Fruit fly (Drosophila melanogaster): ENCODE measurements around the gene hay.

Gene hay

DNA sequence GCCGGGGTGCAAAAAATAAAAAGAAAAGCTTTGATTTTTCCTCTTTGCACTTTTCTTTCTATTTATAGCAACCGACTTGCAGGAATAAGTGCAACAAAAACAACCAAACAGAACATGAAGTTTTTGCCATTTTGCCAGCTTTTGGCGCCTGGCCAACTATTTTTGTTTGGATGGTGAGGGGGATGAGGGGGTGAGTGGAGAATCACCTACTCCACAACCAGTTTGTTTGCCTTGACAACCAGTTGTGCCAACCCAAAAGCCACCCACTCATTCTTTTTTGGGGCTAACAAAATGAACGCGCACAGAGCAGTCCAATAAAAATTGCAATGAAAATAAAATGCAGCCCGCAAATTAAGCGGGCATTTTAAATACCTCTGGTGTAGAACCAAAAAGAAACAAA, 26.4 kb downstream of the hay start:
- no peak for TF ChIP-seq Clk (GFP tag; optimal IDR thresholded peaks at IDR 0.05)
- no peak for TF ChIP-seq tj (GFP tag; optimal IDR thresholded peaks at IDR 0.05)
- TF ChIP-seq CG7045 (GFP tag; optimal IDR thresholded peaks at IDR 0.05), result no peak
- TF ChIP-seq CG7101 (tag; optimal IDR thresholded peaks at IDR 0.05), result no peak

dm6 chr3L:10658362-10659127, 27.7 kb downstream of the hay start:
- TF ChIP-seq Mnt (GFP tag; optimal IDR thresholded peaks at IDR 0.05) (no peak), cic (GFP tag; optimal IDR thresholded peaks at IDR 0.05) (no peak), CG5204 (GFP tag; optimal IDR thresholded peaks at IDR 0.05) (no peak), CG11617 (GFP tag; optimal IDR thresholded peaks at IDR 0.05) (no peak), CG33017 (tag; optimal IDR thresholded peaks at IDR 0.05) (no peak), Hr96 (GFP tag; optimal IDR thresholded peaks at IDR 0.05) (no peak), CG12768 (GFP tag; optimal IDR thresholded peaks at IDR 0.05) (no peak), toe (GFP tag; optimal IDR thresholded peaks at IDR 0.05) (no peak), CG14711 (tag; optimal IDR thresholded peaks at IDR 0.05) (no peak)

DNA sequence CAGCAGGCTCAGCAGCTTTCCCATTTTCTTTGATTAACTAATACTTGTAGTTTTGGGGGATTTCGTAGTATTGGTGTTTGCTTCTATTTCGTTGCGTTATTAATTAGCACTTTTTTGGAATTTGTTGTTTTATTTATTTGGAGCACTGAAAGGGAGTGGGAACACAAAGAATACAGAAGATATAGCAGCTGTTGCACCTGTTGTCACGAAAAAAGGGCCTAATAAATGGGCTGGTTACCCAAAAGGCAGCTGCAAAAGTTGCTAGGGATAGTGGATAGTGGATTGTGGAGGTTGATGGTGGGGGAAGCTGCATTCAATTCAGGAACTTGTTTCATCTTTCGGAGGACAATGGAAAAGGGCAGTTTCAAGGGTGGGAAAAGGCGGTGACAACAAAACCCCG, 28.6 kb downstream of the hay start:
- no peak for TF ChIP-seq toe (GFP tag; optimal IDR thresholded peaks at IDR 0.05)
- no peak for TF ChIP-seq Clk (GFP tag; optimal IDR thresholded peaks at IDR 0.05)
- no peak for TF ChIP-seq CG33017 (tag; optimal IDR thresholded peaks at IDR 0.05)
- no peak for TF ChIP-seq CG7045 (GFP tag; optimal IDR thresholded peaks at IDR 0.05)
- no peak for TF ChIP-seq CG5204 (GFP tag; optimal IDR thresholded peaks at IDR 0.05)
- no peak for TF ChIP-seq CG12768 (GFP tag; optimal IDR thresholded peaks at IDR 0.05)
- TF ChIP-seq cic (GFP tag; optimal IDR thresholded peaks at IDR 0.05), result no peak
- TF ChIP-seq bab1 (GFP tag; optimal IDR thresholded peaks at IDR 0.05), result no peak
- TF ChIP-seq CG11617 (GFP tag; optimal IDR thresholded peaks at IDR 0.05), result no peak
- no peak for TF ChIP-seq tj (GFP tag; optimal IDR thresholded peaks at IDR 0.05)
- TF ChIP-seq CG1620 (GFP tag; optimal IDR thresholded peaks at IDR 0.05), result no peak
- no peak for TF ChIP-seq Crg-1 (GFP tag; optimal IDR thresholded peaks at IDR 0.05)
- TF ChIP-seq Hr96 (GFP tag; optimal IDR thresholded peaks at IDR 0.05), result no peak
- no peak for TF ChIP-seq CG7101 (tag; optimal IDR thresholded peaks at IDR 0.05)
- no peak for TF ChIP-seq ovo (GFP tag; optimal IDR thresholded peaks at IDR 0.05)
- TF ChIP-seq cnc (optimal IDR thresholded peaks at IDR 0.05), result no peak
- no peak for TF ChIP-seq Mnt (GFP tag; optimal IDR thresholded peaks at IDR 0.05)
- no peak for TF ChIP-seq kay (GFP tag; ENCODE audit: borderline replicate concordance)
- TF ChIP-seq CG14711 (tag; optimal IDR thresholded peaks at IDR 0.05), result no peak
- TF ChIP-seq pad (GFP tag; optimal IDR thresholded peaks at IDR 0.05), result no peak

DNA sequence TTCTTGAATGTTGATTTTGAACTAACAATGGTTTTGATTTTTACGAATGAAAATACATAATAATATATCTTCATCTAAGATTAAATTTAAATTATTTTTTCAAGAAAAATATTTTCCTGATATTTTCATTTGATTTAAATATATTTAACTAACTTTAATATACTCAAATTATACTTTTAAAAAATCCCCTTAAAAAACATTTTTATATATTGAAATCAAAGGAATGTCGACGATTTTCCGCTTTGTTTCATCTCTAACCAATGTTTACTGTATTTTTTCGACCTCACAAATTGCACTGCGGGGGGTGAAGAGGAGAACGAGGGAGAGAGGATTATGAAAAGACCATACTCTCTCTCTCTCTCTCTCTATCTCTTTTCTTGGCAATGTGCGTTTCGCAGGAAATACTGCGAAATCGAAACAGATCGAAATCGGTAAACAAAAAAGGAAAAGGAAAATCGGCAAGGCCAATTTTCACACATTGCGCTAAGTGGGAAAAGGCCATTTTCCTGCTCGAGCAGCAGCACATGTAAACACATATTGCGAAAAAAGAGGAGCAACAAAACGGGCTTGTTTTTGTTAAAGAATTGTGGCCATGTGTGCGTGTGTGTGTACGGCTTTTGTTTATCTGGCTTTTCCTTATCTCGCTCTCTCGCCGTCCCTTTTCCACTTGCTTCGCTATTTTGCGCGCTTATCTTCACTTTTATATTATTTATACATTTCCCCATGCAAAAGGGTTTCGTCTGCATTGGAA, 29.3 kb downstream of the hay start:
- TF ChIP-seq kay (GFP tag; ENCODE audit: borderline replicate concordance), result peak; percentile 92
- no peak for TF ChIP-seq CG7045 (GFP tag; optimal IDR thresholded peaks at IDR 0.05)
- TF ChIP-seq CG12768 (GFP tag; optimal IDR thresholded peaks at IDR 0.05), result no peak
- no peak for TF ChIP-seq CG5204 (GFP tag; optimal IDR thresholded peaks at IDR 0.05)

- peak; percentile 7 for TF ChIP-seq ovo (GFP tag; optimal IDR thresholded peaks at IDR 0.05)
- no peak for TF ChIP-seq Hr96 (GFP tag; optimal IDR thresholded peaks at IDR 0.05)
- peak; percentile 13 for TF ChIP-seq Crg-1 (GFP tag; optimal IDR thresholded peaks at IDR 0.05)
- TF ChIP-seq CG14711 (tag; optimal IDR thresholded peaks at IDR 0.05), result no peak
- peak; percentile 32 for TF ChIP-seq CG12768 (GFP tag; optimal IDR thresholded peaks at IDR 0.05)
- TF ChIP-seq kay (GFP tag; ENCODE audit: borderline replicate concordance), result no peak
- no peak for TF ChIP-seq Clk (GFP tag; optimal IDR thresholded peaks at IDR 0.05)
- TF ChIP-seq CG1620 (GFP tag; optimal IDR thresholded peaks at IDR 0.05), result peak; percentile 42
- peak; percentile 69 for TF ChIP-seq CG7101 (tag; optimal IDR thresholded peaks at IDR 0.05)
- TF ChIP-seq Mnt (GFP tag; optimal IDR thresholded peaks at IDR 0.05), result peak; percentile 68
- TF ChIP-seq cnc (optimal IDR thresholded peaks at IDR 0.05), result no peak
- peak; percentile 55 for TF ChIP-seq bab1 (GFP tag; optimal IDR thresholded peaks at IDR 0.05)
- no peak for TF ChIP-seq toe (GFP tag; optimal IDR thresholded peaks at IDR 0.05)
- TF ChIP-seq pad (GFP tag; optimal IDR thresholded peaks at IDR 0.05), result peak; percentile 42
- TF ChIP-seq CG33017 (tag; optimal IDR thresholded peaks at IDR 0.05), result no peak
- TF ChIP-seq CG5204 (GFP tag; optimal IDR thresholded peaks at IDR 0.05), result no peak
- peak; percentile 41 for TF ChIP-seq CG11617 (GFP tag; optimal IDR thresholded peaks at IDR 0.05)
- peak; percentile 31 for TF ChIP-seq cic (GFP tag; optimal IDR thresholded peaks at IDR 0.05)
- TF ChIP-seq tj (GFP tag; optimal IDR thresholded peaks at IDR 0.05), result peak; percentile 81
- peak; percentile 34 for TF ChIP-seq CG7045 (GFP tag; optimal IDR thresholded peaks at IDR 0.05)
Observed at dm6 chr3L:10660744-10661589, 30.1 kb downstream of the hay start, which contains the start of the genes CG32066 and CG8003. CG32066 (minus strand) TSS chr3L:10661013. CG8003 (plus strand) TSS chr3L:10661475.

All from whole organism, adult.